Worm (Caenorhabditis elegans): ENCODE results near the gene ash-2.

DNA sequence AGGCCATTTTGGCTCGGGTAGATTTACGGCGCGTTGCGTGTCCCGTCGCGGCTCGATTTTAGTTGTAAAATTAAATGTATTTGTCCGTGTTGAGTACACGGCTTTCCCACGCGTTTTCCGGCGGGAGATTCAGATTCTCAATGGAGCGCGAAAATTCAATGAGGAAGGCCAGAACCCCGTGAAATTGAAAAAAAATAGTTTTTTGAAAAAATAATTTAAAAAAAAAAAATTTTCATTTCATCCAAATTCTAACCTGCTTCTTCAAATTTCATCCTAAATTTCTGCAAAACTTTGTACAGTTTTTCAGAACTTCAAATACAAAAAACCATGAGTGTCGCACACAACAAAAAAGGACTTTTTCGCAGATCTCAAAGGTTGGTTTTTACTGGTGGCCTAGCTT, 29.1 kb downstream of the ash-2 start, which contains the start of gene glb-29:
- no peak for TF ChIP-seq dao-5 (tag; optimal IDR thresholded peaks at IDR 0.05)
- no peak for TF ChIP-seq him-1 (tag; optimal IDR thresholded peaks at IDR 0.05)
- no peak for TF ChIP-seq W03F9.2 (tag; optimal IDR thresholded peaks at IDR 0.05)
